Fruit fly (Drosophila melanogaster): ENCODE results near the gene Saf6.

- TF ChIP-seq brk (GFP tag; optimal IDR thresholded peaks at IDR 0.05) (no peak), pan (optimal IDR thresholded peaks at IDR 0.05) (no peak), HLH106 (tag; optimal IDR thresholded peaks at IDR 0.05) (no peak), Hr83 (GFP tag; optimal IDR thresholded peaks at IDR 0.05; ENCODE audit: poor library complexity, severe bottlenecking) (peak; percentile 65), lola (GFP tag; optimal IDR thresholded peaks at IDR 0.05) (no peak), dl (GFP tag; optimal IDR thresholded peaks at IDR 0.05; ENCODE audit: insufficient read depth in 1 of 2, partially characterized antibody in 2 of 2) (no peak)
Measured at dm6 chr2L:856690-857488, 41.1 kb upstream of the Saf6 start.
